Worm (Caenorhabditis elegans): ENCODE data around the gene dod-6.

- no peak for TF ChIP-seq lsy-2 (tag; optimal IDR thresholded peaks at IDR 0.05)
- TF ChIP-seq nhr-28 (tag; optimal IDR thresholded peaks at IDR 0.05): no peak
- TF ChIP-seq ztf-4 (tag; optimal IDR thresholded peaks at IDR 0.05): no peak
- TF ChIP-seq rnt-1 (tag; optimal IDR thresholded peaks at IDR 0.05): no peak
- TF ChIP-seq egl-13 (tag; optimal IDR thresholded peaks at IDR 0.05): no peak
- no peak for TF ChIP-seq F16B12.6 (tag; optimal IDR thresholded peaks at IDR 0.05)
- no peak for TF ChIP-seq zag-1 (tag; optimal IDR thresholded peaks at IDR 0.05)
These were observed 15.6 kb upstream of the dod-6 start for ce11 chrIII:10181868-10182267.
